Fruit fly (Drosophila melanogaster) whole organism, adult: ENCODE results near the gene UBL3.

ENCODE experiments used
- CG11617 ChIP-seq: fragments of 200-800 bp; sonication (Bioruptor generic); optimal IDR thresholded peaks from 2 replicates; lab custom pipeline; 2017; ENCODE audit warnings: mild to moderate bottlenecking, missing biosample characterization, missing genetic modification reagents, missing genetic modification characterization
- CG12768 ChIP-seq: fragments of 200-800 bp; sonication (Bioruptor generic); optimal IDR thresholded peaks from 2 replicates; lab custom pipeline; 2017; ENCODE audit warnings: missing biosample characterization, missing genetic modification characterization, mild to moderate bottlenecking, moderate library complexity, missing genetic modification reagents
- CG14711 ChIP-seq: fragments of 200-800 bp; sonication (Bioruptor generic); optimal IDR thresholded peaks from 2 replicates; lab custom pipeline; 2018; ENCODE audit warnings: missing biosample characterization, mild to moderate bottlenecking, missing genetic modification characterization, moderate library complexity
- CG1620 ChIP-seq: fragments of 200-800 bp; sonication (Bioruptor generic); optimal IDR thresholded peaks from 2 replicates; lab custom pipeline; 2016; ENCODE audit warnings: missing biosample characterization, missing genetic modification characterization
- CG33017 ChIP-seq: fragments of 200-800 bp; sonication (Bioruptor generic); optimal IDR thresholded peaks from 2 replicates; lab custom pipeline; 2018; ENCODE audit warnings: missing biosample characterization, mild to moderate bottlenecking, missing genetic modification characterization, moderate library complexity
- CG5204 ChIP-seq: fragments of 200-800 bp; sonication (Bioruptor generic); optimal IDR thresholded peaks from 2 replicates; lab custom pipeline; 2016; ENCODE audit warnings: missing biosample characterization, missing genetic modification characterization
- CG7045 ChIP-seq: fragments of 200-800 bp; sonication (Bioruptor generic); optimal IDR thresholded peaks from 2 replicates; lab custom pipeline; 2017; ENCODE audit warnings: missing biosample characterization, mild to moderate bottlenecking, missing genetic modification characterization
- CG7101 ChIP-seq: fragments of 200-800 bp; sonication (Bioruptor generic); optimal IDR thresholded peaks from 2 replicates; lab custom pipeline; 2018; ENCODE audit warnings: missing biosample characterization, mild to moderate bottlenecking, missing genetic modification characterization, moderate library complexity
- Clk ChIP-seq: fragments of 200-800 bp; sonication (Bioruptor generic); optimal IDR thresholded peaks from 2 replicates; lab custom pipeline; 2017; ENCODE audit warnings: missing biosample characterization, missing genetic modification characterization
- Crg-1 ChIP-seq: fragments of 200-800 bp; sonication (Bioruptor generic); optimal IDR thresholded peaks from 2 replicates; lab custom pipeline; 2016; ENCODE audit warnings: missing biosample characterization, missing genetic modification characterization
- Hr96 ChIP-seq: fragments of 200-800 bp; sonication (Bioruptor generic); optimal IDR thresholded peaks from 2 replicates; lab custom pipeline; 2016; ENCODE audit warnings: missing biosample characterization, missing genetic modification characterization
- Mnt ChIP-seq: fragments of 200-800 bp; sonication (Bioruptor generic); optimal IDR thresholded peaks from 2 replicates; lab custom pipeline; 2016; ENCODE audit warnings: missing biosample characterization, mild to moderate bottlenecking, missing genetic modification characterization
- bab1 ChIP-seq: fragments of 200-800 bp; sonication (Bioruptor generic); optimal IDR thresholded peaks from 3 replicates; lab custom pipeline; 2019; ENCODE audit warnings: missing biosample characterization, mild to moderate bottlenecking, missing genetic modification characterization, moderate library complexity
- cic ChIP-seq: fragments of 200-800 bp; sonication (Bioruptor generic); optimal IDR thresholded peaks from 2 replicates; lab custom pipeline; 2017; ENCODE audit warnings: missing biosample characterization, mild to moderate bottlenecking, missing genetic modification characterization, moderate library complexity
- cnc ChIP-seq, 2 experiments: fragments of >200 bp; optimal IDR thresholded peaks; 2 replicates each; lab custom pipeline; 2017
- kay ChIP-seq: fragments of 200-800 bp; sonication (Bioruptor generic); peaks from one replicate; lab custom pipeline; 2016; ENCODE audit warnings: missing biosample characterization, missing genetic modification characterization, borderline replicate concordance
- ovo ChIP-seq: fragments of 200-800 bp; sonication (Bioruptor generic); optimal IDR thresholded peaks from 2 replicates; lab custom pipeline; 2016; ENCODE audit warnings: missing biosample characterization, missing genetic modification characterization
- pad ChIP-seq: fragments of 200-800 bp; sonication (Bioruptor generic); optimal IDR thresholded peaks from 3 replicates; lab custom pipeline; 2017; ENCODE audit warnings: missing biosample characterization, missing genetic modification characterization, mild to moderate bottlenecking, moderate library complexity, missing genetic modification reagents
- tj ChIP-seq: fragments of 200-800 bp; sonication (Bioruptor generic); optimal IDR thresholded peaks from 3 replicates; lab custom pipeline; 2017; ENCODE audit warnings: missing biosample characterization, mild to moderate bottlenecking, missing genetic modification characterization, moderate library complexity
- toe ChIP-seq: fragments of 200-800 bp; sonication (Bioruptor generic); optimal IDR thresholded peaks from 2 replicates; lab custom pipeline; 2016; ENCODE audit warnings: missing biosample characterization, missing genetic modification characterization

UBL3 gene

DNA sequence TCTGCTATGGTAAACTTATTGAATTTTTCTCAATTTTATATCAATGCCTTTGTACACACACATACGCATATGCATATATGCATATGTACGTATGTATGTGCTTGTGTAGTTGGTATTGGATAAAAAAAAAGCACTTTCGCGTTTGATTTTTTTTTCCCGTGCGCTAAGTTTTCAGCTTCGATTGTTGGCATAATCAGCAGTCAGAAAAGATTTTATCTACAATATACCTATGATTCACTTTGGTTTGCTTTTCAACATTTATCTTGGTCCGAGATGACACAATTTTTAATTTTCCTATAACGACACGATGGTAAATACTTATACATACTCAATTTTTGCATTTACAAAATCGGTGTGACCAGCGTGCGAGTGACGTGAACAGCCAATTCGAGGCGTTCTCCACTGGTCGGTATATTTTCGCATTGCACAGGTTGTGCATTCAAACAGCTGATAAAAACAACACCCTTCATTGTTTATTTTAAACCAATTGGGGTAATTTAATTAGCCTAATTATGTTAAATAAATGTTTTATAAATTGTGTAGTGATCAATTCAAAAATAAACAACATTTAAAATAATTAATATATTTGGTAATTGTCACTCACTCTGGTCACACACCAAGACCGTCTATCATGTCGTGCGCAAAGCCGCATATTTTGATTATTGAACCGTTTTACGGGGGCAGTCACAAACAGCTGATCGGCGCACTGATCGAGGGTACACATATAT is at the start of gene UBL3, which contains the start of gene CG15914:
TSS of gene UBL3 (minus strand) at position 361 of the 728 bp plus-strand sequence.
TSS of gene CG15914 (plus strand) at position 607 of the 728 bp plus-strand sequence.
- peak; percentile 46 for TF ChIP-seq CG7101 (tag; lab: Kevin White, UChicago)
- TF ChIP-seq CG5204 (GFP tag; lab: Kevin White, UChicago) = no peak
- no peak for TF ChIP-seq Hr96
- TF ChIP-seq CG33017 = no peak
- peak; percentile 37 for TF ChIP-seq CG14711 (tag; lab: Kevin White, UChicago)
- no peak for TF ChIP-seq Crg-1 (GFP tag; lab: Kevin White, UChicago)
- TF ChIP-seq Mnt (GFP tag; lab: Kevin White, UChicago) = peak; percentile 70
- no peak for TF ChIP-seq CG12768 (GFP tag; lab: Kevin White, UChicago)
- peak; percentile 45 for TF ChIP-seq bab1 (GFP tag; lab: Kevin White, UChicago)
- TF ChIP-seq CG11617 (GFP tag; lab: Kevin White, UChicago) = peak; percentile 20
- peak; percentile 32 for TF ChIP-seq ovo (GFP tag; lab: Kevin White, UChicago)
- TF ChIP-seq cic (GFP tag; lab: Kevin White, UChicago) = no peak
- TF ChIP-seq pad (GFP tag; lab: Kevin White, UChicago) = peak; percentile 49
- TF ChIP-seq cnc (optimal IDR thresholded peaks at IDR 0.05; lab: Kevin White, UChicago) = no peak
- TF ChIP-seq kay (GFP tag; lab: Kevin White, UChicago) = peak; percentile 25
- TF ChIP-seq tj = peak; percentile 53
- peak; percentile 48 for TF ChIP-seq CG1620 (GFP tag; lab: Kevin White, UChicago)
- no peak for TF ChIP-seq Clk (GFP tag; lab: Kevin White, UChicago)
- TF ChIP-seq CG7045 = no peak
- no peak for TF ChIP-seq toe (GFP tag; lab: Kevin White, UChicago)

DNA sequence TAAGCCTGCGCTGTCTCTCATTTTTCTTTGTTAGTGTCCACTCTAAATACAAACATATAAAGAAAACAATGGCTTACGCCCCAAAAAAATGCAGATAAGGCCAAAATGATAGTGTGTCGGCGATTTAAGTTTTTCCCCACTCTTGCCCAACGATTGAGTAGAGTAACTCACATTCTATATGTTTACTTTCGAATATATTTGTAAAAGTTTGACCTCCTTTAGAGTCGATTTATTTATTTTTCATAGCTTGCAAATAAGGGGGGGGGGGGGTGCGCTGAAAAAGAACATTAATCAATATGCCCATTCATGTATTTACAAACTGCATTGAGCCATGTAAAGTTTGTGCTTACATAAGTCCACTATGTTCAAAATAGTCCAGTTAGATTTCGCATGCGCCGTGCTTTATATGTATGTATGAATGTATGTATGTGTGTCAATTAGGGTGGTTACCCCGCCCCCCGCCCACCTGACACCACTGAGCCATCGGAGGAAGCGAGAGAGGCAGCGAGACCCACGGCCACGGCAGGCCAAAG is 40.8 kb upstream of the UBL3 start:
- TF ChIP-seq Hr96 (no peak), CG7101 (tag; lab: Kevin White, UChicago) (no peak), CG12768 (GFP tag; lab: Kevin White, UChicago) (no peak), Clk (GFP tag; lab: Kevin White, UChicago) (no peak), tj (no peak), ovo (GFP tag; lab: Kevin White, UChicago) (no peak), CG1620 (GFP tag; lab: Kevin White, UChicago) (no peak), CG14711 (tag; lab: Kevin White, UChicago) (no peak), cic (GFP tag; lab: Kevin White, UChicago) (no peak), kay (GFP tag; lab: Kevin White, UChicago) (no peak), CG11617 (GFP tag; lab: Kevin White, UChicago) (no peak), cnc (optimal IDR thresholded peaks at IDR 0.05; lab: Kevin White, UChicago) (no peak), CG7045 (no peak), CG5204 (GFP tag; lab: Kevin White, UChicago) (no peak), CG33017 (no peak), Crg-1 (GFP tag; lab: Kevin White, UChicago) (no peak)

DNA sequence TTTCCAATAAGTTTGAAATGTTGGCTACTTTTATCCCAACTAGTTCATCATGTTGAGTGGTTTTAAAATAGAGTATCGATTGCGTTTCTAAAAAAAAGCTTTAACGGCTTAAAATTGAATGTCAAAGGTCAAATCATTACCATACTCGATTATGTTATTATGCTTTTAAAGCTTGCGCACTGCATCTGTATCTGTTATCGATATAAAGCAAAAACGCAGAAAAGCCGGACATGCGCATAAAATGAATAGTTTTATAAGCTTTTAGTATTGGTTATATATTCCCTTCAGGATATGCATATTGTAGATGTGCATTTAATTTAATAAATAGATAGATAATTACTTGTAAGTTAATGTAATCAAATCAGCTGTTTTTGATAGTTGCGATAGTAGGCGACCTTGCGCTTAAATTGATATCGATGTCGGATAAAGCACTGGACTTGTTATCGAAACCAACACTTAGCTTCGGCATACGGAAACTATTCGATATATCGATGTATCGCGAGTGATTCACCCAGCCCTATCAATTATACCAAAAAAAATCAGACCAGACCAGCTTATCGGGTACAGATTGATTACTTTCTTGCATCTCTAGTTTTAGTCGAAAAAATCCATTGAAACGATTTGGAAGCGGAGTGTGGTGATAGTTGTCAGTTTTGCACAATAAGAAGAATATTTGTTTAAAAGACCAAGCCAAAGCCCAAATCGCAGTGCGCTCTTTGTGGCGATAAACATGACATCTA is 38.8 kb upstream of the UBL3 start, which contains the start of gene shi:
TSS of gene shi (plus strand) at position 511 of the 740 bp plus-strand sequence.
- no peak for TF ChIP-seq CG7045
- TF ChIP-seq CG7101 (tag; lab: Kevin White, UChicago) = peak; percentile 64
- peak; percentile 19 for TF ChIP-seq bab1 (GFP tag; lab: Kevin White, UChicago)
- peak; percentile 22 for TF ChIP-seq CG14711 (tag; lab: Kevin White, UChicago)
- peak; percentile 64 for TF ChIP-seq Mnt (GFP tag; lab: Kevin White, UChicago)
- TF ChIP-seq toe (GFP tag; lab: Kevin White, UChicago) = no peak
- peak; percentile 38 for TF ChIP-seq tj
- no peak for TF ChIP-seq Clk (GFP tag; lab: Kevin White, UChicago)
- TF ChIP-seq pad (GFP tag; lab: Kevin White, UChicago) = peak; percentile 31
- no peak for TF ChIP-seq cnc (optimal IDR thresholded peaks at IDR 0.05; lab: Kevin White, UChicago)
- peak; percentile 6 for TF ChIP-seq CG33017
- peak; percentile 46 for TF ChIP-seq CG11617 (GFP tag; lab: Kevin White, UChicago)

DNA sequence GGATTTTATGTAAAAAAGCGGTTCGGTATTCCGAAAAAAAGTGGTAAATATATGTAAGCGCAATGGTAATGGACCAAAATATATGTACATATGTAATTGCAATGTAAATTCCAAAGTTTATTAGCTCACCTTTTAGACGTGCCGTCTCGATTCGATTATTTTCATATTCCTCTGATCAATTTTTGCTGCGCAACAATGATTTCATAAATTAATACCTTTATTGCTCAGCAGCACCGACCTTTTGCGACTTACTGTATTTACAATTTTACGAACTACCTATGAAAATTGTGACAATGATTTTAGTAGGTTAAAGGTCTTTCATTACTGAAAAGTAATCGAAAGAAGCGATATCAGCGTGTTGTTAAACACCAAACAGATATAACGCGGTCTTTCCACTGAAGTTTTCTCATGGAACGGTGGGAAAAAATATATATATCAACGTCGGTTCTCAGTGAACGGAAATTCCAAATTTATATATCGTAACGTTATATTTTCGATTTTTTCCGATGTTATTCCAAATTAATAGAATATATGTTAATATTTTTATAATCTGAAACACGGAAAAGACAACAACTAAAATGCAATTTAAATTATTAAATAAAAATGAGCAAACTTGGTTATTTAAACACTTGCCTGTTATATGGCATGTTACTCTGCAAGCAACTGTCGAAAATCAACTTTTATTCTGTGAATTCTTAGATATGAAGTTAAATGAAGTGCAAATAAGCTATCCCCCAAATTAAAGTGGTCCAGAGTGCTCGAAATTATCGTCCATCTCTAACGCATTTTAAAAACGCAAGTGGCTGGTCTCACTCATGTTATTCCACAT is 37.0 kb upstream of the UBL3 start, which contains the start of the genes MSBP and CG15916:
TSS of gene MSBP (minus strand) at position 330 of the 829 bp plus-strand sequence.
TSS of gene CG15916 (plus strand) at position 810 of the 829 bp plus-strand sequence.
- peak; percentile 13 for TF ChIP-seq CG7101 (tag; lab: Kevin White, UChicago)
- peak; percentile 16 for TF ChIP-seq CG11617 (GFP tag; lab: Kevin White, UChicago)
- TF ChIP-seq tj = peak; percentile 22
- TF ChIP-seq CG14711 (tag; lab: Kevin White, UChicago) = peak; percentile 3
- TF ChIP-seq Hr96 = no peak
- TF ChIP-seq Mnt (GFP tag; lab: Kevin White, UChicago) = peak; percentile 14
- peak; percentile 27 for TF ChIP-seq toe (GFP tag; lab: Kevin White, UChicago)
- no peak for TF ChIP-seq pad (GFP tag; lab: Kevin White, UChicago)
- peak; percentile 56 for TF ChIP-seq ovo (GFP tag; lab: Kevin White, UChicago)
- peak; percentile 31 for TF ChIP-seq CG1620 (GFP tag; lab: Kevin White, UChicago)
